Worm (Caenorhabditis elegans): ENCODE data around the gene F35B12.10.
A peak's percentile ranks its signal among the peaks of the same experiment; 100 is the strongest.

F35B12.10 gene

ce11 chrV:11650720-11651119, 21.6 kb upstream of the F35B12.10 start, which contains the start of gene zip-10 (continued):
- TF ChIP-seq pha-4 (GFP tag; IDR thresholded peaks at IDR 0.05) (no peak), pha-4 (tag; optimal IDR thresholded peaks at IDR 0.05) (no peak), lsy-2 (tag; optimal IDR thresholded peaks at IDR 0.05) (no peak), mdl-1 (tag; optimal IDR thresholded peaks at IDR 0.05) (peak in 1 of 2 experiments; percentile 1), D1046.2 (GFP tag; IDR thresholded peaks at IDR 0.05) (no peak), ceh-44 (GFP tag; IDR thresholded peaks at IDR 0.05) (no peak), daf-19 (GFP tag; conservative IDR thresholded peaks at IDR 0.05) (no peak), duxl-1 (tag; optimal IDR thresholded peaks at IDR 0.05; ENCODE audit: poor library complexity) (no peak), nhr-6 (tag; optimal IDR thresholded peaks at IDR 0.05) (no peak), ztf-11 (tag; optimal IDR thresholded peaks at IDR 0.05) (no peak), lim-7 (GFP tag; IDR thresholded peaks at IDR 0.05) (no peak), nhr-42 (GFP tag; IDR thresholded peaks at IDR 0.05) (no peak), rbr-2 (tag; optimal IDR thresholded peaks at IDR 0.05) (no peak), T20F7.1 (GFP tag; optimal IDR thresholded peaks at IDR 0.05) (peak; percentile 7), mep-1 (tag; optimal IDR thresholded peaks at IDR 0.05) (no peak), lin-13 (GFP tag; optimal IDR thresholded peaks at IDR 0.05) (no peak), F44E2.7 (GFP tag; IDR thresholded peaks at IDR 0.05) (no peak), dmd-9 (GFP tag; IDR thresholded peaks at IDR 0.05) (no peak), R02D3.7 (tag; optimal IDR thresholded peaks at IDR 0.05) (no peak), lir-3 (tag; optimal IDR thresholded peaks at IDR 0.05) (no peak), ama-1 (optimal IDR thresholded peaks at IDR 0.05) (no peak), mxl-3 (GFP tag; optimal IDR thresholded peaks at IDR 0.05) (no peak), jun-1 (tag; optimal IDR thresholded peaks at IDR 0.05) (no peak), tag-97 (GFP tag; IDR thresholded peaks at IDR 0.05) (no peak), ZK337.2 (GFP tag; IDR thresholded peaks at IDR 0.05) (no peak), snpc-4 (tag; optimal IDR thresholded peaks at IDR 0.05) (no peak), ZK546.5 (tag; optimal IDR thresholded peaks at IDR 0.05) (no peak), hlh-30 (tag; optimal IDR thresholded peaks at IDR 0.05; ENCODE audit: insufficient read depth) (no peak), ceh-82 (tag; optimal IDR thresholded peaks at IDR 0.05) (no peak), ces-1 (GFP tag; optimal IDR thresholded peaks at IDR 0.05) (no peak), nhr-25 (tag; optimal IDR thresholded peaks at IDR 0.05; ENCODE audit: borderline replicate concordance, insufficient read depth) (no peak), daf-8 (GFP tag; IDR thresholded peaks at IDR 0.05) (no peak), T26A8.4 (GFP tag; IDR thresholded peaks at IDR 0.05) (no peak), nhr-111 (GFP tag; optimal IDR thresholded peaks at IDR 0.05) (no peak), attf-4 (tag; optimal IDR thresholded peaks at IDR 0.05) (no peak), Y75B8A.6 (GFP tag; IDR thresholded peaks at IDR 0.05) (no peak), gei-8 (GFP tag; optimal IDR thresholded peaks at IDR 0.05) (no peak), mdt-29 (GFP tag; IDR thresholded peaks at IDR 0.05) (0 out of 2 replicates have a peak, but pooled peaks have one; percentile 29), dve-1 (tag; optimal IDR thresholded peaks at IDR 0.05; ENCODE audit: insufficient read depth) (no peak), hif-1 (tag; optimal IDR thresholded peaks at IDR 0.05) (no peak), egl-27 (tag; optimal IDR thresholded peaks at IDR 0.05) (no peak), dmd-6 (GFP tag; IDR thresholded peaks at IDR 0.05) (peak; percentile 90), zip-11 (GFP tag; IDR thresholded peaks at IDR 0.05) (no peak), Y105C5A.15 (GFP tag; IDR thresholded peaks at IDR 0.05) (no peak), zfp-3 (GFP tag; conservative IDR thresholded peaks at IDR 0.05) (no peak), vab-7 (GFP tag; IDR thresholded peaks at IDR 0.05) (no peak), lin-15B (tag; optimal IDR thresholded peaks at IDR 0.05) (no peak), unc-39 (tag; optimal IDR thresholded peaks at IDR 0.05) (no peak), snpc-1.2 (GFP tag; IDR thresholded peaks at IDR 0.05) (no peak), zip-2 (tag; optimal IDR thresholded peaks at IDR 0.05) (no peak), tra-1 (GFP tag; IDR thresholded peaks at IDR 0.05) (0 out of 2 replicates have a peak, but pooled peaks have one; percentile 43), ceh-20 (GFP tag; IDR thresholded peaks at IDR 0.05) (no peak)

Measured in whole organism, L4 larva.